Fruit fly (Drosophila melanogaster): ENCODE results near the gene CG43784.
"Not testable (repeated sequence)": the region's sequence is repeated elsewhere in the genome, so short reads cannot be mapped to it uniquely, and the experiment has no call there.

- TF ChIP-seq CG6792 (GFP tag; optimal IDR thresholded peaks at IDR 0.05); net (GFP tag; optimal IDR thresholded peaks at IDR 0.05); CG16779 (tag; optimal IDR thresholded peaks at IDR 0.05); CG7368 (GFP tag; optimal IDR thresholded peaks at IDR 0.05); Eip93F (GFP tag; optimal IDR thresholded peaks at IDR 0.05); Gug (GFP tag; IDR thresholded peaks at IDR 0.05); CG6854 (GFP tag; optimal IDR thresholded peaks at IDR 0.05); Blimp-1 (GFP tag; optimal IDR thresholded peaks at IDR 0.05); Hr39 (GFP tag; optimal IDR thresholded peaks at IDR 0.05); cyc (GFP tag; optimal IDR thresholded peaks at IDR 0.05); spab (GFP tag; optimal IDR thresholded peaks at IDR 0.05); Ets96B (tag; optimal IDR thresholded peaks at IDR 0.05): not testable (repeated sequence)
Measured at dm6 chrX:19929078-19929477, 29.1 kb downstream of the CG43784 start, which contains the start of gene CG45489.

Data from whole organism, prepupa.